Fruit fly (Drosophila melanogaster): ENCODE results near the gene Cyp304a1.
A peak's percentile ranks its signal among the peaks of the same experiment; 100 is the strongest.

Cyp304a1 gene

dm6 chr3R:12981334-12982166 lies 18.0 kb downstream of the Cyp304a1 start (continued):
- TF ChIP-seq CG17361 (GFP tag; IDR thresholded peaks at IDR 0.05) (peak; percentile 73), CG9932 (GFP tag; IDR thresholded peaks at IDR 0.05) (peak; percentile 36), grau (tag; optimal IDR thresholded peaks at IDR 0.05) (peak; percentile 77), Sox102F (GFP tag; optimal IDR thresholded peaks at IDR 0.05) (peak; percentile 70), CG6254 (GFP tag; optimal IDR thresholded peaks at IDR 0.05) (peak; percentile 47), C15 (GFP tag; IDR thresholded peaks at IDR 0.05) (no peak), ems (GFP tag; optimal IDR thresholded peaks at IDR 0.05) (peak; percentile 41), CG9437 (GFP tag; optimal IDR thresholded peaks at IDR 0.05) (peak; percentile 63), tll (GFP tag; optimal IDR thresholded peaks at IDR 0.05) (no peak), CG34224 (GFP tag; IDR thresholded peaks at IDR 0.05; ENCODE audit: partially characterized antibody) (no peak), HLH3B (GFP tag; IDR thresholded peaks at IDR 0.05) (peak; percentile 51), Rx (GFP tag; IDR thresholded peaks at IDR 0.05) (peak; percentile 34; the same call in 1 of the 2 replicates), slp2 (GFP tag; optimal IDR thresholded peaks at IDR 0.05) (no peak), Dbx (GFP tag; IDR thresholded peaks at IDR 0.05) (0 out of 3 replicates have a peak, but pooled peaks have one; percentile 15), nom (GFP tag; optimal IDR thresholded peaks at IDR 0.05) (peak; percentile 3), gt (GFP tag; IDR thresholded peaks at IDR 0.05) (no peak), CG12942 (GFP tag; optimal IDR thresholded peaks at IDR 0.05) (peak; percentile 28), cwo (GFP tag; optimal IDR thresholded peaks at IDR 0.05) (peak; percentile 68), esg (GFP tag; conservative IDR thresholded peaks at IDR 0.05) (peak; percentile 57), dimm (GFP tag; IDR thresholded peaks at IDR 0.05) (peak; percentile 30; the same call in 1 of the 2 replicates), H2.0 (GFP tag; IDR thresholded peaks at IDR 0.05) (peak; percentile 57; the same call in 1 of the 2 replicates), CG4328 (GFP tag; optimal IDR thresholded peaks at IDR 0.05) (no peak)

dm6 chr3R:12982167-12982981 lies 18.8 kb downstream of the Cyp304a1 start:
- no peak for TF ChIP-seq fd64A (GFP tag; optimal IDR thresholded peaks at IDR 0.05)
- TF ChIP-seq Sox102F (GFP tag; optimal IDR thresholded peaks at IDR 0.05): peak; percentile 75
- TF ChIP-seq CG8359 (GFP tag; optimal IDR thresholded peaks at IDR 0.05; ENCODE audit: borderline replicate concordance): no peak
- TF ChIP-seq CG1233 (GFP tag; optimal IDR thresholded peaks at IDR 0.05): peak; percentile 80
- TF ChIP-seq Neu2 (GFP tag; optimal IDR thresholded peaks at IDR 0.05; ENCODE audit: borderline replicate concordance): no peak
- no peak for TF ChIP-seq CG33557 (GFP tag; optimal IDR thresholded peaks at IDR 0.05)
- TF ChIP-seq CG13296 (GFP tag; optimal IDR thresholded peaks at IDR 0.05): peak; percentile 79
- peak; percentile 76 for TF ChIP-seq CG9727 (GFP tag; optimal IDR thresholded peaks at IDR 0.05)
- TF ChIP-seq HHEX (GFP tag; optimal IDR thresholded peaks at IDR 0.05): peak; percentile 71
- TF ChIP-seq CG17912 (GFP tag; optimal IDR thresholded peaks at IDR 0.05): no peak
- peak; percentile 65 for TF ChIP-seq ind (GFP tag; optimal IDR thresholded peaks at IDR 0.05)
- no peak for TF ChIP-seq CG4854 (GFP tag; optimal IDR thresholded peaks at IDR 0.05)
- peak; percentile 64; the same call in 1 of the 2 replicates for TF ChIP-seq Awh (GFP tag; IDR thresholded peaks at IDR 0.05)
- TF ChIP-seq mld (GFP tag; IDR thresholded peaks at IDR 0.05; ENCODE audit: partially characterized antibody): no peak
- peak; percentile 67 for TF ChIP-seq Abd-B (GFP tag; optimal IDR thresholded peaks at IDR 0.05)
- TF ChIP-seq zen (tag; optimal IDR thresholded peaks at IDR 0.05): peak; percentile 30
- no peak for TF ChIP-seq Myb (GFP tag; optimal IDR thresholded peaks at IDR 0.05)
- TF ChIP-seq danr (GFP tag; IDR thresholded peaks at IDR 0.05): no peak
- TF ChIP-seq Hey (tag; optimal IDR thresholded peaks at IDR 0.05): no peak
- TF ChIP-seq CG30431 (GFP tag; optimal IDR thresholded peaks at IDR 0.05): peak; percentile 28
- no peak for TF ChIP-seq sima (GFP tag; optimal IDR thresholded peaks at IDR 0.05)
- no peak for TF ChIP-seq her (GFP tag; optimal IDR thresholded peaks at IDR 0.05)
- peak; percentile 83 for TF ChIP-seq CG15269 (tag; optimal IDR thresholded peaks at IDR 0.05)
- 0 out of 2 replicates have a peak, but pooled peaks have one; percentile 13 for TF ChIP-seq sna (GFP tag; IDR thresholded peaks at IDR 0.05; ENCODE audit: partially characterized antibody)
- TF ChIP-seq CG6175 (GFP tag; IDR thresholded peaks at IDR 0.05): no peak
